Worm (Caenorhabditis elegans) whole organism, young adult: ENCODE results near the gene str-246.

Source experiments
- B0035.1 ChIP-seq: sonication (generic microtip); optimal IDR thresholded peaks from 2 replicates; lab custom pipeline; 2016; ENCODE audit warnings: missing genetic modification characterization, mild to moderate bottlenecking, missing compliant biosample characterization, missing genotype, missing genetic modification reagents
- B0261.1 ChIP-seq: sonication (generic microtip); optimal IDR thresholded peaks from 2 replicates; lab custom pipeline; 2016; ENCODE audit warnings: mild to moderate bottlenecking, missing genetic modification characterization, moderate library complexity, missing compliant biosample characterization
- C06A6.2 ChIP-seq: fragments of 200-800 bp; sonication (Bioruptor generic); conservative IDR thresholded peaks from 2 replicates; pipeline ENCODE4 v1.3.6; 2022; ENCODE audit warnings: missing genetic modification characterization, missing compliant biosample characterization
- C17E4.6 ChIP-seq: fragments of 200-800 bp; sonication (Bioruptor generic); IDR thresholded peaks from 2 replicates; pipeline ENCODE4 v1.3.6; 2022; ENCODE audit warnings: missing genetic modification reagents, missing genetic modification characterization, missing compliant biosample characterization
- D2030.7 ChIP-seq: fragments of 200-800 bp; sonication (Bioruptor generic); IDR thresholded peaks from 2 replicates; pipeline ENCODE4 v1.3.6; 2022; ENCODE audit warnings: missing genetic modification reagents, missing genetic modification characterization, missing compliant biosample characterization
- F33H1.4 ChIP-seq: fragments of 200-800 bp; sonication (Bioruptor generic); IDR thresholded peaks from 2 replicates; pipeline ENCODE4 v1.3.6; 2022; ENCODE audit warnings: missing genetic modification reagents, missing genetic modification characterization, missing compliant biosample characterization
- F49E8.2 ChIP-seq: sonication (generic microtip); optimal IDR thresholded peaks from 3 replicates; lab custom pipeline; 2017; ENCODE audit warnings: missing genetic modification characterization, mild to moderate bottlenecking, missing compliant biosample characterization, antibody characterized with exemption, moderate library complexity; ENCODE audit not compliant: insufficient read depth
- F57A8.1 ChIP-seq: fragments of 200-800 bp; sonication (Bioruptor generic); optimal IDR thresholded peaks from 2 replicates; lab custom pipeline; 2018; ENCODE audit warnings: mild to moderate bottlenecking, missing genetic modification characterization, moderate library complexity, missing compliant biosample characterization
- K12H6.12 ChIP-seq: fragments of 200-800 bp; sonication (Bioruptor generic); optimal IDR thresholded peaks from 2 replicates; lab custom pipeline; 2018; ENCODE audit warnings: mild to moderate bottlenecking, missing genetic modification characterization, missing compliant biosample characterization
- T26A5.8 ChIP-seq: sonication (generic microtip); optimal IDR thresholded peaks from 2 replicates; lab custom pipeline; 2016; ENCODE audit warnings: missing genetic modification characterization, missing compliant biosample characterization
- Y53F4B.3 ChIP-seq: fragments of 200-800 bp; sonication (Bioruptor generic); IDR thresholded peaks from 2 replicates; pipeline ENCODE4 v1.3.6; 2022; ENCODE audit warnings: missing genetic modification reagents, missing genetic modification characterization, missing compliant biosample characterization
- Y53G8AR.9 ChIP-seq: fragments of 200-800 bp; sonication (Bioruptor generic); conservative IDR thresholded peaks from 2 replicates; pipeline ENCODE4 v1.3.6; 2022; ENCODE audit warnings: missing genetic modification reagents, missing genetic modification characterization, missing compliant biosample characterization
- attf-3 ChIP-seq: fragments of 200-800 bp; sonication (Bioruptor generic); conservative IDR thresholded peaks from 2 replicates; pipeline ENCODE4 v1.3.6; 2022; ENCODE audit warnings: missing genetic modification reagents, missing genetic modification characterization, missing compliant biosample characterization
- ccch-3 ChIP-seq: fragments of 200-800 bp; sonication (Bioruptor generic); optimal IDR thresholded peaks from 2 replicates; lab custom pipeline; 2018; ENCODE audit warnings: mild to moderate bottlenecking, missing genetic modification characterization, missing compliant biosample characterization
- ceh-100 ChIP-seq: fragments of 200-800 bp; sonication (Bioruptor generic); IDR thresholded peaks from 2 replicates; pipeline ENCODE4 v1.3.6; 2022; ENCODE audit warnings: missing genetic modification reagents, missing genetic modification characterization, missing compliant biosample characterization
- ceh-91 ChIP-seq: fragments of 200-800 bp; sonication (Bioruptor generic); IDR thresholded peaks from 2 replicates; pipeline ENCODE4 v1.3.6; 2022; ENCODE audit warnings: missing genetic modification reagents, missing genetic modification characterization, missing compliant biosample characterization
- dox-1 ChIP-seq: fragments of 200-800 bp; sonication (Bioruptor generic); IDR thresholded peaks from 2 replicates; pipeline ENCODE4 v1.3.6; 2022; ENCODE audit warnings: missing genetic modification reagents, missing genetic modification characterization, missing compliant biosample characterization
- dpl-1 ChIP-seq: fragments of 150-350 bp; optimal IDR thresholded peaks from 2 replicates; lab custom pipeline; 2014; ENCODE audit warnings: missing biosample characterization, missing genetic modification reagents, missing genetic modification characterization
- egl-18 ChIP-seq: fragments of 200-800 bp; sonication (Bioruptor generic); IDR thresholded peaks from 2 replicates; pipeline ENCODE4 v1.3.6; 2022; ENCODE audit warnings: missing genetic modification reagents, missing genetic modification characterization, missing compliant biosample characterization
- egl-44 ChIP-seq: fragments of 200-800 bp; sonication (Bioruptor generic); IDR thresholded peaks from 2 replicates; pipeline ENCODE4 v1.3.6; 2022; ENCODE audit warnings: missing genetic modification reagents, missing genetic modification characterization, missing compliant biosample characterization
- fkh-3 ChIP-seq: sonication (generic microtip); optimal IDR thresholded peaks from 2 replicates; lab custom pipeline; 2016; ENCODE audit warnings: mild to moderate bottlenecking, missing genetic modification characterization, missing compliant biosample characterization
- hlh-12 ChIP-seq: sonication (generic microtip); optimal IDR thresholded peaks from 2 replicates; lab custom pipeline; 2016; ENCODE audit warnings: missing genetic modification characterization, missing compliant biosample characterization
- hmg-1.2 ChIP-seq: fragments of 200-800 bp; sonication (Bioruptor generic); IDR thresholded peaks from 2 replicates; pipeline ENCODE4 v1.3.6; 2022; ENCODE audit warnings: missing genetic modification reagents, missing genetic modification characterization, missing compliant biosample characterization
- hsf-1 ChIP-seq: fragments of 200-800 bp; sonication (Bioruptor generic); IDR thresholded peaks from 2 replicates; pipeline ENCODE4 v1.3.6; 2022; ENCODE audit warnings: missing genetic modification reagents, missing genetic modification characterization, missing compliant biosample characterization
- let-526 ChIP-seq: fragments of 200-800 bp; sonication (Bioruptor generic); IDR thresholded peaks from 2 replicates; pipeline ENCODE4 v1.3.6; 2022; ENCODE audit warnings: missing genetic modification reagents, missing genetic modification characterization, missing compliant biosample characterization
- let-607 ChIP-seq, 2 experiments: fragments of 200-800 bp in 1 of 2; sonication (Bioruptor generic) in 1 of 2; sonication (generic microtip) in 1 of 2; optimal IDR thresholded peaks; 2 replicates each; lab custom pipeline; 2016 to 2018; ENCODE audit warnings: mild to moderate bottlenecking in 2 of 2, missing compliant biosample characterization in 2 of 2, missing genetic modification characterization in 2 of 2, moderate library complexity in 2 of 2, missing genotype in 1 of 2
- lin-26 ChIP-seq: fragments of 200-800 bp; sonication (Bioruptor generic); IDR thresholded peaks from 2 replicates; pipeline ENCODE4 v1.3.6; 2022; ENCODE audit warnings: missing genetic modification reagents, missing genetic modification characterization, missing compliant biosample characterization
- lin-40 ChIP-seq: sonication (generic microtip); optimal IDR thresholded peaks from 2 replicates; lab custom pipeline; 2016; ENCODE audit warnings: missing genetic modification characterization, mild to moderate bottlenecking, missing compliant biosample characterization, missing genotype, missing genetic modification reagents
- lir-1 ChIP-seq: fragments of 200-800 bp; sonication (Bioruptor generic); conservative IDR thresholded peaks from 2 replicates; pipeline ENCODE4 v1.3.6; 2022; ENCODE audit warnings: missing genetic modification reagents, missing genetic modification characterization, missing compliant biosample characterization
- madf-6 ChIP-seq: fragments of 200-800 bp; sonication (Bioruptor generic); IDR thresholded peaks from 2 replicates; pipeline ENCODE4 v1.3.6; 2022; ENCODE audit warnings: missing genetic modification reagents, missing genetic modification characterization, missing compliant biosample characterization
- nfya-2 ChIP-seq: fragments of 200-800 bp; sonication (Bioruptor generic); IDR thresholded peaks from 2 replicates; pipeline ENCODE4 v1.3.6; 2022; ENCODE audit warnings: missing genetic modification reagents, missing genetic modification characterization, missing compliant biosample characterization
- nfyb-1 ChIP-seq: fragments of 200-800 bp; sonication (Bioruptor generic); IDR thresholded peaks from 2 replicates; pipeline ENCODE4 v1.3.6; 2022; ENCODE audit warnings: missing genetic modification reagents, missing genetic modification characterization, missing compliant biosample characterization
- nhr-179 ChIP-seq: sonication (generic microtip); optimal IDR thresholded peaks from 2 replicates; lab custom pipeline; 2016; ENCODE audit warnings: mild to moderate bottlenecking, missing genetic modification characterization, missing compliant biosample characterization
- pha-4 ChIP-seq: fragments of 150-350 bp; sonication (generic microtip); optimal IDR thresholded peaks from 2 replicates; lab custom pipeline; 2014; ENCODE audit warnings: missing biosample characterization, missing genetic modification reagents, missing genetic modification characterization
- sdz-38 ChIP-seq: sonication (generic microtip); optimal IDR thresholded peaks from 2 replicates; lab custom pipeline; 2016; ENCODE audit warnings: missing genotype, missing genetic modification characterization, missing compliant biosample characterization
- snpc-1.1 ChIP-seq: sonication (generic microtip); optimal IDR thresholded peaks from 2 replicates; lab custom pipeline; 2017; ENCODE audit warnings: missing genetic modification characterization, mild to moderate bottlenecking, missing compliant biosample characterization, antibody characterized with exemption, moderate library complexity, missing genotype, missing genetic modification reagents; ENCODE audit not compliant: insufficient read depth
- snpc-1.3 ChIP-seq: sonication (generic microtip); optimal IDR thresholded peaks from 2 replicates; lab custom pipeline; 2017; ENCODE audit warnings: missing genetic modification characterization, mild to moderate bottlenecking, missing compliant biosample characterization, antibody characterized with exemption, moderate library complexity, missing genotype, missing genetic modification reagents; ENCODE audit not compliant: insufficient read depth
- snpc-3.4 ChIP-seq: sonication (generic microtip); optimal IDR thresholded peaks from 2 replicates; lab custom pipeline; 2017; ENCODE audit warnings: missing genetic modification characterization, mild to moderate bottlenecking, missing compliant biosample characterization, antibody characterized with exemption, moderate library complexity, missing genotype, missing genetic modification reagents
- somi-1 ChIP-seq: fragments of 200-800 bp; sonication (Bioruptor generic); optimal IDR thresholded peaks from 2 replicates; lab custom pipeline; 2018; ENCODE audit warnings: mild to moderate bottlenecking, missing genetic modification characterization, missing compliant biosample characterization
- sptf-2 ChIP-seq: fragments of 200-800 bp; sonication (Bioruptor generic); optimal IDR thresholded peaks from 2 replicates; lab custom pipeline; 2018; ENCODE audit warnings: mild to moderate bottlenecking, missing genetic modification characterization, missing compliant biosample characterization
- unc-130 ChIP-seq: sonication (generic microtip); optimal IDR thresholded peaks from 2 replicates; lab custom pipeline; 2016; ENCODE audit warnings: missing genetic modification reagents, missing genetic modification characterization, missing compliant biosample characterization
- zfh-2 ChIP-seq: fragments of 200-800 bp; sonication (Bioruptor generic); conservative IDR thresholded peaks from 2 replicates; pipeline ENCODE4 v1.3.6; 2022; ENCODE audit warnings: missing genetic modification reagents, missing genetic modification characterization, missing compliant biosample characterization
- zim-3 ChIP-seq: sonication (generic microtip); optimal IDR thresholded peaks from 2 replicates; lab custom pipeline; 2017; ENCODE audit warnings: mild to moderate bottlenecking, missing genetic modification characterization, moderate library complexity, missing compliant biosample characterization
- ztf-18 ChIP-seq: sonication (generic microtip); optimal IDR thresholded peaks from 2 replicates; lab custom pipeline; 2016; ENCODE audit warnings: missing genotype, mild to moderate bottlenecking, missing genetic modification characterization, missing compliant biosample characterization
- ztf-22 ChIP-seq: fragments of 200-800 bp; sonication (Bioruptor generic); optimal IDR thresholded peaks from 2 replicates; lab custom pipeline; 2018; ENCODE audit warnings: mild to moderate bottlenecking, missing genetic modification characterization, moderate library complexity, missing compliant biosample characterization
- ztf-26 ChIP-seq: sonication (generic microtip); optimal IDR thresholded peaks from 2 replicates; lab custom pipeline; 2017; ENCODE audit warnings: missing genetic modification characterization, missing compliant biosample characterization
- ztf-3 ChIP-seq: fragments of 200-800 bp; sonication (Bioruptor generic); optimal IDR thresholded peaks from 2 replicates; lab custom pipeline; 2018; ENCODE audit warnings: mild to moderate bottlenecking, missing genetic modification characterization, missing compliant biosample characterization
- ztf-6 ChIP-seq: fragments of 200-800 bp; sonication (Bioruptor generic); IDR thresholded peaks from 2 replicates; pipeline ENCODE4 v1.3.6; 2022; ENCODE audit warnings: missing genetic modification reagents, missing genetic modification characterization, missing compliant biosample characterization

The str-246 gene

DNA sequence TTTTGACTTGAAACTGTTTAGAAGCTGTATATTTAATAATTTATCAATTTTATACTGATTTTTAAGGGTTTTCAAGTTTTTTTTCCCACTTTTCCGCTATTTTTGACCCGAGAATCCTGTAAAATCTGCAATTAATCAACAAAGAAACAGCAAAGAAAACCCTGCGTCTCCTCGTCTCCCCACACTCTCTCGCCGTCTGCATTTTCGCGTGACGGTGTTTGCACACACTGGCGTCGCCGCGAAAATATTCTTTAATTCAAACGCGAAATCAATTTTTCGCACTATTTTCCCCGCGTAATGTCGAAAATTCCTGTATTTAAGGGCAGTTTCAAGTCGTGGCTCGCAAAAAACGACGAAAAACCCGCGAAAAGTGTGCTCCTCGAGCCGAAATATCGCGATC lies 14.2 kb upstream of the str-246 start, which contains the start of gene rsa-2 (continued):
- peak; percentile 39; the same call in 1 of the 2 replicates for TF ChIP-seq nfyb-1
- no peak for TF ChIP-seq K12H6.12 (tag; lab: Kevin White, UChicago)
- TF ChIP-seq let-607 (tag; optimal IDR thresholded peaks at IDR 0.05; lab: Kevin White, UChicago), result no peak
- no peak for TF ChIP-seq C17E4.6 (GFP tag; lab: Robert Waterston, UW)
- 0 out of 2 replicates have a peak, but pooled peaks have one; percentile 33 for TF ChIP-seq Y53G8AR.9 (GFP tag; lab: Robert Waterston, UW)
- TF ChIP-seq sptf-2 (GFP tag; lab: Kevin White, UChicago), result no peak
- no peak for TF ChIP-seq somi-1 (GFP tag; lab: Kevin White, UChicago)
- no peak for TF ChIP-seq Y53F4B.3 (GFP tag; lab: Robert Waterston, UW)
- TF ChIP-seq ztf-3 (GFP tag; lab: Kevin White, UChicago), result no peak
- peak; percentile 37 for TF ChIP-seq zim-3
- TF ChIP-seq madf-6 (GFP tag; lab: Robert Waterston, UW), result peak; percentile 93
- peak; percentile 39 for TF ChIP-seq snpc-1.1
- peak; percentile 1 for TF ChIP-seq B0261.1 (tag; lab: Kevin White, UChicago)
- no peak for TF ChIP-seq let-526 (GFP tag; lab: Robert Waterston, UW)
- TF ChIP-seq sdz-38 (tag; lab: Kevin White, UChicago), result no peak
- peak; percentile 6 for TF ChIP-seq ztf-18 (tag; lab: Kevin White, UChicago)
- TF ChIP-seq attf-3, result no peak
- 0 out of 2 replicates have a peak, but pooled peaks have one; percentile 35 for TF ChIP-seq lir-1
- no peak for TF ChIP-seq F57A8.1 (GFP tag; lab: Kevin White, UChicago)
- no peak for TF ChIP-seq nfya-2
- peak; percentile 77 for TF ChIP-seq dpl-1 (GFP tag; lab: Kevin White, UChicago)
- no peak for TF ChIP-seq ztf-26
- TF ChIP-seq fkh-3 (tag; lab: Kevin White, UChicago), result no peak
- TF ChIP-seq dox-1 (GFP tag; lab: Robert Waterston, UW), result peak; percentile 76
- TF ChIP-seq hsf-1 (GFP tag; lab: Robert Waterston, UW), result peak; percentile 66
- TF ChIP-seq ceh-91 (GFP tag; lab: Robert Waterston, UW), result peak; percentile 73
- TF ChIP-seq unc-130 (GFP tag; lab: Kevin White, UChicago), result no peak
- TF ChIP-seq F33H1.4 (GFP tag; lab: Robert Waterston, UW), result peak; percentile 68
- TF ChIP-seq pha-4 (tag; lab: Kevin White, UChicago), result no peak
- TF ChIP-seq D2030.7 (GFP tag; lab: Robert Waterston, UW), result peak; percentile 69
- no peak for TF ChIP-seq C06A6.2
- no peak for TF ChIP-seq hlh-12 (tag; lab: Kevin White, UChicago)
- no peak for TF ChIP-seq B0035.1
- TF ChIP-seq nhr-179 (tag; lab: Kevin White, UChicago), result no peak
- no peak for TF ChIP-seq snpc-1.3 (tag; lab: Kevin White, UChicago)
- peak; percentile 51; the same call in 1 of the 2 replicates for TF ChIP-seq ceh-100 (GFP tag; lab: Robert Waterston, UW)
- no peak for TF ChIP-seq ztf-6 (GFP tag; lab: Robert Waterston, UW)
- no peak for TF ChIP-seq ccch-3 (GFP tag; lab: Kevin White, UChicago)
- TF ChIP-seq T26A5.8 (tag; lab: Kevin White, UChicago), result no peak
- TF ChIP-seq egl-44 (GFP tag; lab: Robert Waterston, UW), result no peak
- TF ChIP-seq lin-26 (GFP tag; lab: Robert Waterston, UW), result no peak
- TF ChIP-seq F49E8.2 (tag; lab: Kevin White, UChicago), result peak; percentile 16
- peak; percentile 95 for TF ChIP-seq hmg-1.2 (GFP tag; lab: Robert Waterston, UW)
- no peak for TF ChIP-seq zfh-2 (GFP tag; lab: Robert Waterston, UW)
- peak; percentile 35 for TF ChIP-seq snpc-3.4 (tag; lab: Kevin White, UChicago)
- TF ChIP-seq lin-40 (tag; lab: Kevin White, UChicago), result peak; percentile 38
- TF ChIP-seq egl-18, result no peak
- TF ChIP-seq ztf-22 (GFP tag; lab: Kevin White, UChicago), result no peak
